Fruit fly (Drosophila melanogaster) Kc167 (cell line): ENCODE results near the gene Got2.

ENCODE experiments used
- Myc ChIP-seq: fragments of >200 bp; optimal IDR thresholded peaks from 2 replicates; lab custom pipeline; 2017; ENCODE audit warnings: missing external identifiers
- Sin3A ChIP-seq: fragments of >200 bp; optimal IDR thresholded peaks from 2 replicates; lab custom pipeline; 2018; ENCODE audit warnings: missing external identifiers
- h ChIP-seq: fragments of >200 bp; optimal IDR thresholded peaks from 3 replicates; lab custom pipeline; 2018; ENCODE audit warnings: missing external identifiers
- insv ChIP-seq: fragments of >200 bp; optimal IDR thresholded peaks from 3 replicates; lab custom pipeline; 2018; ENCODE audit warnings: missing external identifiers
- psq ChIP-seq: fragments of >200 bp; optimal IDR thresholded peaks from 2 replicates; lab custom pipeline; 2017; ENCODE audit warnings: missing external identifiers
- ttk ChIP-seq: sonication (Bioruptor generic); optimal IDR thresholded peaks from 2 replicates; lab custom pipeline; 2017; ENCODE audit warnings: missing external identifiers

Got2 gene

dm6 chr2L:2008980-2009954, 21.7 kb upstream of the Got2 start, which contains the start of gene CG4238:
Gene CG4238, plus strand, starts transcription at chr2L:2009859.
- TF ChIP-seq insv (lab: Kevin White, UChicago) (no peak), ttk (lab: Kevin White, UChicago) (no peak), Myc (no peak), Sin3A (lab: Kevin White, UChicago) (no peak), psq (lab: Kevin White, UChicago) (no peak), h (no peak)

- TF ChIP-seq ttk (lab: Kevin White, UChicago) (no peak), insv (lab: Kevin White, UChicago) (no peak)
Measured at dm6 chr2L:2008114-2008513, 20.6 kb upstream of the Got2 start, which contains the start of gene Nplp4. Gene Nplp4, plus strand, starts transcription at chr2L:2008414.

- TF ChIP-seq Myc (no peak), ttk (lab: Kevin White, UChicago) (no peak), h (no peak), insv (lab: Kevin White, UChicago) (no peak), psq (lab: Kevin White, UChicago) (no peak), Sin3A (lab: Kevin White, UChicago) (no peak)
Measured at dm6 chr2L:2007093-2007492, 19.5 kb upstream of the Got2 start, which contains the start of gene CG15353. Gene CG15353, minus strand, starts transcription at chr2L:2007193.

- TF ChIP-seq ttk (lab: Kevin White, UChicago) (no peak), psq (lab: Kevin White, UChicago) (no peak), Myc (no peak), Sin3A (lab: Kevin White, UChicago) (no peak), h (no peak), insv (lab: Kevin White, UChicago) (no peak)
Measured at dm6 chr2L:2006082-2006669, 18.6 kb upstream of the Got2 start, which contains the start of gene CG33543. Gene CG33543, minus strand, starts transcription at chr2L:2006313.

- TF ChIP-seq Sin3A (lab: Kevin White, UChicago) (no peak), ttk (lab: Kevin White, UChicago) (no peak), Myc (no peak), psq (lab: Kevin White, UChicago) (no peak), h (no peak), insv (lab: Kevin White, UChicago) (no peak)
Measured at dm6 chr2L:1992060-1992459, 4.5 kb upstream of the Got2 start, which contains the start of gene Obp22a. Gene Obp22a, minus strand, starts transcription at chr2L:1992160.

- TF ChIP-seq h (no peak), insv (lab: Kevin White, UChicago) (no peak), ttk (lab: Kevin White, UChicago) (no peak), Sin3A (lab: Kevin White, UChicago) (no peak), Myc (no peak), psq (lab: Kevin White, UChicago) (no peak)
Measured at dm6 chr2L:1989278-1989918, 1.8 kb upstream of the Got2 start.

- TF ChIP-seq Myc (no peak), ttk (lab: Kevin White, UChicago) (no peak), psq (lab: Kevin White, UChicago) (no peak), insv (lab: Kevin White, UChicago) (no peak), Sin3A (lab: Kevin White, UChicago) (no peak), h (no peak)
Measured at dm6 chr2L:1988192-1988561, 619 bp upstream of the Got2 start, which contains the start of gene Npc2a. Gene Npc2a, plus strand, starts transcription at chr2L:1988290.

dm6 chr2L:1986343-1987280, 946 bp downstream of the Got2 start:
- TF ChIP-seq psq (lab: Kevin White, UChicago): no peak
- no peak for TF ChIP-seq Myc
- TF ChIP-seq Sin3A (lab: Kevin White, UChicago): no peak
- TF ChIP-seq ttk (lab: Kevin White, UChicago): no peak
- no peak for TF ChIP-seq h
- TF ChIP-seq insv (lab: Kevin White, UChicago): no peak

dm6 chr2L:1981726-1982367, 5.7 kb downstream of the Got2 start, which contains the start of gene CG7289:
Gene CG7289, plus strand, starts transcription at chr2L:1982217.
- no peak for TF ChIP-seq Sin3A (lab: Kevin White, UChicago)
- TF ChIP-seq psq (lab: Kevin White, UChicago): no peak
- TF ChIP-seq h: no peak
- no peak for TF ChIP-seq Myc
- TF ChIP-seq insv (lab: Kevin White, UChicago): no peak
- no peak for TF ChIP-seq ttk (lab: Kevin White, UChicago)

dm6 chr2L:1980708-1981339, 6.7 kb downstream of the Got2 start, which contains the start of the genes CG15356 and CG15362:
Gene CG15356, minus strand, starts transcription at chr2L:1980755.
Gene CG15362, plus strand, starts transcription at chr2L:1981176.
- TF ChIP-seq insv (lab: Kevin White, UChicago) (no peak), h (no peak), ttk (lab: Kevin White, UChicago) (no peak), psq (lab: Kevin White, UChicago) (no peak), Myc (no peak), Sin3A (lab: Kevin White, UChicago) (no peak)
